Worm (Caenorhabditis elegans): ENCODE data around the gene R10E9.2.

DNA sequence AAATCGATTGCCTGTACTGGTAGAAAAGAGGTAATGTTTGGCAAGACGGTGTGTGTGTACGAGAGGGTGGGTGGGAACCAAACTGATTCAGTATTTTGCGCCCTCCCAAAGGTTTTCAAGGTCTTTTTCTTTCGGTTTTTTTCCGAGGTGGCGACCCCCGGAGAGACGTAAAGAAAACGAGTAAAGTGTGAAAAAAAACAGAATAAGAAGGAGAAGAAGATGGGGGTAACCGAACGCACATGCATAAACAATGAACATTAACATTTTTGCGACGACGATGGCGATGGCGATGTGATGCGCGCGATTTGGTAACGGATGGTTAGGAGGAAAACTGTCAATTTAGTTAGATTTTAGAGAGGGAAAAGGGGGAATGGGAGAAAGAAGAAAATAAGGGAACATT, 14.3 kb upstream of the R10E9.2 start:
- TF ChIP-seq tbx-37 (GFP tag; conservative IDR thresholded peaks at IDR 0.05), result no peak
- TF ChIP-seq ama-1 (optimal IDR thresholded peaks at IDR 0.05), result no peak
- no peak for TF ChIP-seq ceh-13 (GFP tag; optimal IDR thresholded peaks at IDR 0.05)
- TF ChIP-seq hmg-4 (GFP tag; optimal IDR thresholded peaks at IDR 0.05), result no peak
- TF ChIP-seq flt-1 (GFP tag; IDR thresholded peaks at IDR 0.05), result no peak
- no peak for TF ChIP-seq tbx-11 (GFP tag; IDR thresholded peaks at IDR 0.05)
- no peak for TF ChIP-seq ets-7 (tag; optimal IDR thresholded peaks at IDR 0.05)
- TF ChIP-seq sea-1 (GFP tag; conservative IDR thresholded peaks at IDR 0.05), result no peak

All from whole organism, early embryonic.